Worm (Caenorhabditis elegans): Measurements from ENCODE around the gene F56D2.5.

Gene F56D2.5

ce11 chrIII:5550844-5551243 is 30.4 kb downstream of the F56D2.5 start (continued):
- TF ChIP-seq B0019.2 (GFP tag; conservative IDR thresholded peaks at IDR 0.05) (no peak), F10E7.11 (tag; optimal IDR thresholded peaks at IDR 0.05) (no peak), nhr-120 (GFP tag; IDR thresholded peaks at IDR 0.05) (no peak), snpc-1.3 (tag; optimal IDR thresholded peaks at IDR 0.05; ENCODE audit: insufficient read depth) (no peak), ztf-28 (GFP tag; IDR thresholded peaks at IDR 0.05) (no peak), B0261.1 (tag; optimal IDR thresholded peaks at IDR 0.05) (no peak), F57C9.4 (tag; optimal IDR thresholded peaks at IDR 0.05) (no peak), ccch-3 (GFP tag; optimal IDR thresholded peaks at IDR 0.05) (no peak), nhr-27 (tag; optimal IDR thresholded peaks at IDR 0.05) (no peak)

- TF ChIP-seq atf-7 (tag; optimal IDR thresholded peaks at IDR 0.05) (no peak), B0336.3 (GFP tag; IDR thresholded peaks at IDR 0.05) (no peak), lag-1 (GFP tag; IDR thresholded peaks at IDR 0.05) (no peak), nhr-80 (tag; optimal IDR thresholded peaks at IDR 0.05) (no peak), mxl-1 (tag; optimal IDR thresholded peaks at IDR 0.05) (no peak), chd-7 (tag; optimal IDR thresholded peaks at IDR 0.05) (no peak), pha-4 (tag; optimal IDR thresholded peaks at IDR 0.05) (no peak), bed-1 (GFP tag; IDR thresholded peaks at IDR 0.05) (no peak), ztf-6 (GFP tag; IDR thresholded peaks at IDR 0.05) (no peak), ztf-26 (tag; optimal IDR thresholded peaks at IDR 0.05) (no peak), nfya-2 (GFP tag; IDR thresholded peaks at IDR 0.05) (no peak)
Observed at ce11 chrIII:5550193-5550592, 31.0 kb downstream of the F56D2.5 start.

- TF ChIP-seq nhr-80 (tag; optimal IDR thresholded peaks at IDR 0.05) (peak; percentile 80), rpc-1 (optimal IDR thresholded peaks at IDR 0.05) (no peak), rpc-1 (tag; optimal IDR thresholded peaks at IDR 0.05) (no peak)
Observed at ce11 chrIII:5546730-5547129, 34.5 kb downstream of the F56D2.5 start, which contains the start of gene F09F7.5. TSS of gene F09F7.5 (plus strand) at chrIII:5546987.

DNA sequence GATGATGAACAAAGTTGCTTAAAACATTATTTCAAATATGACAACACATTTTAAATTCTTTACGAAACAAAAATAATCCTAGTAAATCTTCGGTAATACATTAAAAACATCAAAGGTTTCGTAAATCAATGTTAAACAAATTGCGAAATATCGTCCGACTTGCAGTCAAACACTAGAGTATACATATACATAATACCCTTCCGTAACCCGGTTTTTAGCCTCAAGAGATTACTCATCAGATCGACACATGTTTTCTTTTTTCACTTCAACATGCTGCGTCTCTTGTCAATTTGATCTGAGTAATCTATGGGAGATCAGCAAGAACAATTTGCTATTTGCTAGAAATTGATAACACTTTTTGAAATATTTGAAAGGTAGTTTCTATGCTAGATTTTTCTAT is 34.9 kb downstream of the F56D2.5 start:
- TF ChIP-seq cebp-1 (GFP tag; IDR thresholded peaks at IDR 0.05) (peak; percentile 61; the same call in 1 of the 2 replicates), cebp-1 (tag; optimal IDR thresholded peaks at IDR 0.05) (peak; percentile 92), madf-10 (tag; optimal IDR thresholded peaks at IDR 0.05) (no peak)

DNA sequence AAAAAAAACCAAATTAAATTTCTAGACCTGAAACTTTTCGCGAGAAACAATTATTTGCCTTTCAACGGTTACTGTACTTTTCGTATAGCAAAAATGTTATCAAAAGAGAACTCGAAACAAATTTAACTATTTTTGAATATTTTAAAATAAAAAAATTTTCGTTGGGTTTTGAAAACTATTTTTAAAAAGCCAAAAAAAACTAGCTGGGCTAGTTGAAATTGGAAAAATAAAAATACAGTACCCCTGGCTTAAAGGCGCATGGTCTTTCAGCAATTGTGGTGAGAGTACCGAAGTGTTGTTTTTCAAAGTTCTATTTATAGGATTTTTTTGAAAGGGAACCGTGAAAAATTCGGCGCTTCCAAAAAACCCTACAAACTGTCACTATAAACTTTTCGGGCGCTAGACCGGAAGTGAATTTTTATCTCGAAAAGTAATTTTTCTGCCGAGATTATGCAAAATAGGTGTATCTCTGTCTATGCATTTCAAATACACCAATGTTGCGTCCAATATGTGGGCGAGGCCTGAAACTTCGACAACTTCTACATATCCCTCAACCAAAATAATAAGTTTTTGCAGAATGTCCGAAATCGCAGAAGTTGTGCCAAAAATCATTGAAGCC is 37.4 kb downstream of the F56D2.5 start, which contains the start of gene D1044.1:
D1044.1 (plus strand) TSS at position 569 of the 619 bp plus-strand sequence.
- TF ChIP-seq hlh-26 (GFP tag; conservative IDR thresholded peaks at IDR 0.05) (no peak), xnd-1 (tag; optimal IDR thresholded peaks at IDR 0.05) (peak; percentile 27), lsl-1 (GFP tag; optimal IDR thresholded peaks at IDR 0.05) (peak; percentile 87), lin-54 (GFP tag; optimal IDR thresholded peaks at IDR 0.05) (no peak), madf-6 (GFP tag; IDR thresholded peaks at IDR 0.05) (peak; percentile 77), dpff-1 (tag; optimal IDR thresholded peaks at IDR 0.05) (no peak), madf-8 (GFP tag; conservative IDR thresholded peaks at IDR 0.05) (peak; percentile 44)

DNA sequence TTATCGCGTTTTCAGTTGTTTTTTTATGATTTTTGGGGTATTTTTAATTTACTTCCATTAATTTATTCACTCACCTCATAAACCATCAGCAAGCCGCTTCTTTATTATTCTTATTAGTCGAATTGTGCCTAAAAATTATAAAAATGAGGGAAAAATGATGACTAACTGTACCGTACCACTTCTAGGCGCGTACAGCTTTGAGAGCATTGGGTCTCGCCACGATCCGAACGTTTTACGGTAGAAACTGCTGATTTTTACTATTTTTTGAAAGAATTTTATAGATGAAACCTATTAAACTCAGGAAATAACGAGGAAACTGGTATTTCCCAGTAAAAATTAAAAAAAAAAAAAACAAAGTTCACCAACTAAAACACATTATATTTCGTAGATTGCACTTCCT is 38.2 kb downstream of the F56D2.5 start, which contains the start of gene D1044.6:
D1044.6 (minus strand) TSS at position 128 of the 400 bp plus-strand sequence.
- TF ChIP-seq madf-3 (GFP tag; IDR thresholded peaks at IDR 0.05): no peak
- no peak for TF ChIP-seq athp-1 (tag; optimal IDR thresholded peaks at IDR 0.05)
- TF ChIP-seq mxl-1 (tag; optimal IDR thresholded peaks at IDR 0.05): no peak
- TF ChIP-seq lin-54 (GFP tag; optimal IDR thresholded peaks at IDR 0.05): no peak
- TF ChIP-seq xnd-1 (tag; optimal IDR thresholded peaks at IDR 0.05): peak; percentile 71
- no peak for TF ChIP-seq gei-17 (GFP tag; optimal IDR thresholded peaks at IDR 0.05)
- peak; percentile 79 for TF ChIP-seq lsl-1 (GFP tag; optimal IDR thresholded peaks at IDR 0.05)
- no peak for TF ChIP-seq B0019.2 (GFP tag; conservative IDR thresholded peaks at IDR 0.05)
- peak; percentile 78 for TF ChIP-seq madf-6 (GFP tag; IDR thresholded peaks at IDR 0.05)
- TF ChIP-seq snpc-1.3 (tag; optimal IDR thresholded peaks at IDR 0.05; ENCODE audit: insufficient read depth): peak; percentile 2
- peak; percentile 49 for TF ChIP-seq madf-8 (GFP tag; conservative IDR thresholded peaks at IDR 0.05)
- no peak for TF ChIP-seq tbp1 (GFP tag; optimal IDR thresholded peaks at IDR 0.05)
- TF ChIP-seq akir-1 (GFP tag; optimal IDR thresholded peaks at IDR 0.05): no peak
- TF ChIP-seq efl-1 (GFP tag; optimal IDR thresholded peaks at IDR 0.05): no peak
- peak; percentile 8 for TF ChIP-seq nhr-80 (tag; optimal IDR thresholded peaks at IDR 0.05)
- TF ChIP-seq T26A5.8 (tag; optimal IDR thresholded peaks at IDR 0.05): no peak
- no peak for TF ChIP-seq ceh-58 (GFP tag; IDR thresholded peaks at IDR 0.05)
- TF ChIP-seq F33H1.4 (GFP tag; IDR thresholded peaks at IDR 0.05): peak; percentile 81

Measured in whole organism, young adult.